Worm (Caenorhabditis elegans) whole organism, early embryonic: ENCODE results near the gene dyf-11.

Experiments used
- B0310.2 ChIP-seq: sonication (generic microtip); optimal IDR thresholded peaks from 2 replicates; lab custom pipeline; 2016; ENCODE audit warnings: mild to moderate bottlenecking, missing genetic modification characterization, missing compliant biosample characterization
- F13C5.2 ChIP-seq: sonication (generic microtip); optimal IDR thresholded peaks from 2 replicates; lab custom pipeline; 2017; ENCODE audit warnings: mild to moderate bottlenecking, missing genetic modification characterization, inconsistent platforms, missing compliant biosample characterization
- aly-1 ChIP-seq: sonication (generic microtip); optimal IDR thresholded peaks from 2 replicates; lab custom pipeline; 2016; ENCODE audit warnings: missing genetic modification characterization, missing compliant biosample characterization
- ama-1 ChIP-seq: fragments of 150-350 bp; optimal IDR thresholded peaks from 2 replicates; lab custom pipeline; 2014
- ceh-13 ChIP-seq: fragments of 200-800 bp; sonication (Bioruptor generic); optimal IDR thresholded peaks from 2 replicates; lab custom pipeline; 2018; ENCODE audit warnings: mild to moderate bottlenecking, missing genetic modification characterization, missing compliant biosample characterization
- ceh-36 ChIP-seq: sonication (generic microtip); optimal IDR thresholded peaks from 2 replicates; lab custom pipeline; 2016; ENCODE audit warnings: missing genetic modification characterization, inconsistent platforms, missing compliant biosample characterization
- ets-7 ChIP-seq: sonication (generic microtip); optimal IDR thresholded peaks from 2 replicates; lab custom pipeline; 2016; ENCODE audit warnings: missing genotype, missing genetic modification characterization, missing compliant biosample characterization
- flt-1 ChIP-seq: fragments of 200-800 bp; sonication (Bioruptor generic); IDR thresholded peaks from 2 replicates; pipeline ENCODE4 v1.3.6; 2022; ENCODE audit warnings: missing genetic modification characterization, missing compliant biosample characterization
- hmbx-1 ChIP-seq: sonication (generic microtip); optimal IDR thresholded peaks from 2 replicates; lab custom pipeline; 2016; ENCODE audit warnings: mild to moderate bottlenecking, missing genetic modification characterization, missing compliant biosample characterization
- hmg-4 ChIP-seq: fragments of 200-800 bp; sonication (Bioruptor generic); optimal IDR thresholded peaks from 2 replicates; lab custom pipeline; 2018; ENCODE audit warnings: mild to moderate bottlenecking, missing genetic modification characterization, missing compliant biosample characterization
- hnd-1 ChIP-seq: sonication (generic microtip); optimal IDR thresholded peaks from 2 replicates; lab custom pipeline; 2016; ENCODE audit warnings: missing genetic modification characterization, missing compliant biosample characterization
- pes-1 ChIP-seq: fragments of 200-800 bp; sonication (Bioruptor generic); IDR thresholded peaks from 2 replicates; pipeline ENCODE4 v1.3.6; 2022; ENCODE audit warnings: missing genetic modification reagents, missing genetic modification characterization, missing compliant biosample characterization
- scrt-1 ChIP-seq: fragments of 200-800 bp; sonication (Bioruptor generic); IDR thresholded peaks from 2 replicates; pipeline ENCODE4 v1.3.6; 2022; ENCODE audit warnings: missing genetic modification characterization, missing compliant biosample characterization
- sea-1 ChIP-seq: fragments of 200-800 bp; sonication (Bioruptor generic); conservative IDR thresholded peaks from 2 replicates; pipeline ENCODE4 v1.3.6; 2022; ENCODE audit warnings: missing genetic modification characterization, missing compliant biosample characterization
- tbx-11 ChIP-seq: fragments of 200-800 bp; sonication (Bioruptor generic); IDR thresholded peaks from 2 replicates; pipeline ENCODE4 v1.3.6; 2022; ENCODE audit warnings: missing genetic modification characterization, missing compliant biosample characterization
- tbx-37 ChIP-seq: fragments of 200-800 bp; sonication (Bioruptor generic); conservative IDR thresholded peaks from 2 replicates; pipeline ENCODE4 v1.3.6; 2022; ENCODE audit warnings: missing genetic modification reagents, missing genetic modification characterization, missing compliant biosample characterization
- tra-4 ChIP-seq: sonication (generic microtip); optimal IDR thresholded peaks from 2 replicates; lab custom pipeline; 2017; ENCODE audit warnings: missing genetic modification characterization, missing compliant biosample characterization

dyf-11 gene

ce11 chrX:790593-790992, 27.0 kb downstream of the dyf-11 start:
- TF ChIP-seq ama-1 (no peak), sea-1 (no peak), B0310.2 (no peak), hmbx-1 (tag; lab: Kevin White, UChicago) (no peak), hmg-4 (GFP tag; lab: Kevin White, UChicago) (no peak), tra-4 (tag; lab: Kevin White, UChicago) (no peak), hnd-1 (tag; lab: Kevin White, UChicago) (no peak), ets-7 (tag; lab: Kevin White, UChicago) (no peak), flt-1 (GFP tag; lab: Robert Waterston, UW) (no peak), scrt-1 (GFP tag; lab: Robert Waterston, UW) (no peak), ceh-13 (GFP tag; lab: Kevin White, UChicago) (no peak), aly-1 (tag; lab: Kevin White, UChicago) (no peak), F13C5.2 (tag; lab: Kevin White, UChicago) (no peak), tbx-11 (GFP tag; lab: Robert Waterston, UW) (no peak)

ce11 chrX:802478-802877, 38.9 kb downstream of the dyf-11 start, which contains the start of gene gtr-1:
Gene gtr-1 (plus strand): TSS chrX:802778.
- TF ChIP-seq tra-4 (tag; lab: Kevin White, UChicago): no peak
- TF ChIP-seq hmg-4 (GFP tag; lab: Kevin White, UChicago): no peak
- no peak for TF ChIP-seq ets-7 (tag; lab: Kevin White, UChicago)
- no peak for TF ChIP-seq ceh-36 (tag; lab: Kevin White, UChicago)
- TF ChIP-seq sea-1: no peak
- no peak for TF ChIP-seq aly-1 (tag; lab: Kevin White, UChicago)
- TF ChIP-seq tbx-37 (GFP tag; lab: Robert Waterston, UW): no peak
- no peak for TF ChIP-seq tbx-11 (GFP tag; lab: Robert Waterston, UW)
- no peak for TF ChIP-seq scrt-1 (GFP tag; lab: Robert Waterston, UW)
- no peak for TF ChIP-seq flt-1 (GFP tag; lab: Robert Waterston, UW)
- no peak for TF ChIP-seq pes-1 (GFP tag; lab: Robert Waterston, UW)
- TF ChIP-seq ceh-13 (GFP tag; lab: Kevin White, UChicago): no peak
- no peak for TF ChIP-seq ama-1
- no peak for TF ChIP-seq B0310.2

ce11 chrX:806515-806914, 43.0 kb downstream of the dyf-11 start:
- no peak for TF ChIP-seq B0310.2
- peak; percentile 72; the same call in 1 of the 2 replicates for TF ChIP-seq sea-1
- no peak for TF ChIP-seq hnd-1 (tag; lab: Kevin White, UChicago)
- TF ChIP-seq ets-7 (tag; lab: Kevin White, UChicago): no peak
- TF ChIP-seq pes-1 (GFP tag; lab: Robert Waterston, UW): peak; percentile 78
- peak; percentile 99 for TF ChIP-seq F13C5.2 (tag; lab: Kevin White, UChicago)
- peak; percentile 70; the same call in 1 of the 2 replicates for TF ChIP-seq tbx-11 (GFP tag; lab: Robert Waterston, UW)
- peak; percentile 63 for TF ChIP-seq flt-1 (GFP tag; lab: Robert Waterston, UW)
- peak; percentile 52 for TF ChIP-seq ceh-13 (GFP tag; lab: Kevin White, UChicago)
- TF ChIP-seq ceh-36 (tag; lab: Kevin White, UChicago): no peak
- TF ChIP-seq ama-1: no peak
- TF ChIP-seq scrt-1 (GFP tag; lab: Robert Waterston, UW): peak; percentile 75
- peak; percentile 29 for TF ChIP-seq aly-1 (tag; lab: Kevin White, UChicago)
- TF ChIP-seq hmg-4 (GFP tag; lab: Kevin White, UChicago): no peak
- no peak; the same call in 1 of the 2 replicates for TF ChIP-seq tbx-37 (GFP tag; lab: Robert Waterston, UW)

- TF ChIP-seq ama-1 (no peak), ceh-13 (GFP tag; lab: Kevin White, UChicago) (no peak), pes-1 (GFP tag; lab: Robert Waterston, UW) (no peak), tra-4 (tag; lab: Kevin White, UChicago) (no peak), B0310.2 (no peak), sea-1 (no peak), F13C5.2 (tag; lab: Kevin White, UChicago) (no peak), aly-1 (tag; lab: Kevin White, UChicago) (no peak), tbx-37 (GFP tag; lab: Robert Waterston, UW) (no peak), hmbx-1 (tag; lab: Kevin White, UChicago) (no peak), scrt-1 (GFP tag; lab: Robert Waterston, UW) (no peak), ceh-36 (tag; lab: Kevin White, UChicago) (no peak), hmg-4 (GFP tag; lab: Kevin White, UChicago) (no peak), tbx-11 (GFP tag; lab: Robert Waterston, UW) (no peak)
These were observed 47.1 kb downstream of the dyf-11 start, which contains the start of gene F25E2.2 for ce11 chrX:810694-811093. Gene F25E2.2 (minus strand): TSS chrX:810794.

ce11 chrX:812264-812663, 48.7 kb downstream of the dyf-11 start:
- TF ChIP-seq hmg-4 (GFP tag; lab: Kevin White, UChicago) (no peak), tbx-37 (GFP tag; lab: Robert Waterston, UW) (no peak), aly-1 (tag; lab: Kevin White, UChicago) (no peak), B0310.2 (no peak), tbx-11 (GFP tag; lab: Robert Waterston, UW) (no peak), ama-1 (no peak), flt-1 (GFP tag; lab: Robert Waterston, UW) (no peak)

ce11 chrX:813063-813462, 49.5 kb downstream of the dyf-11 start, which contains the start of gene F25E2.3:
Gene F25E2.3 (minus strand): TSS chrX:813163.
- TF ChIP-seq ets-7 (tag; lab: Kevin White, UChicago) (no peak), hmg-4 (GFP tag; lab: Kevin White, UChicago) (no peak), hnd-1 (tag; lab: Kevin White, UChicago) (no peak), F13C5.2 (tag; lab: Kevin White, UChicago) (no peak), sea-1 (no peak), B0310.2 (no peak), tra-4 (tag; lab: Kevin White, UChicago) (no peak), ceh-36 (tag; lab: Kevin White, UChicago) (no peak), pes-1 (GFP tag; lab: Robert Waterston, UW) (no peak)

ce11 chrX:815929-816328, 52.4 kb downstream of the dyf-11 start, which contains the start of gene ifd-2:
Gene ifd-2 (minus strand): TSS chrX:815929.
- TF ChIP-seq ama-1 (no peak), tbx-37 (GFP tag; lab: Robert Waterston, UW) (no peak), flt-1 (GFP tag; lab: Robert Waterston, UW) (no peak), sea-1 (no peak), hnd-1 (tag; lab: Kevin White, UChicago) (no peak), ets-7 (tag; lab: Kevin White, UChicago) (no peak), ceh-13 (GFP tag; lab: Kevin White, UChicago) (no peak)
